Worm (Caenorhabditis elegans): Measurements from ENCODE around the gene grl-3.

The grl-3 gene

ce11 chrV:11449404-11449803 lies 38.1 kb downstream of the grl-3 start:
- TF ChIP-seq unc-62 (GFP tag; optimal IDR thresholded peaks at IDR 0.05) = no peak

DNA sequence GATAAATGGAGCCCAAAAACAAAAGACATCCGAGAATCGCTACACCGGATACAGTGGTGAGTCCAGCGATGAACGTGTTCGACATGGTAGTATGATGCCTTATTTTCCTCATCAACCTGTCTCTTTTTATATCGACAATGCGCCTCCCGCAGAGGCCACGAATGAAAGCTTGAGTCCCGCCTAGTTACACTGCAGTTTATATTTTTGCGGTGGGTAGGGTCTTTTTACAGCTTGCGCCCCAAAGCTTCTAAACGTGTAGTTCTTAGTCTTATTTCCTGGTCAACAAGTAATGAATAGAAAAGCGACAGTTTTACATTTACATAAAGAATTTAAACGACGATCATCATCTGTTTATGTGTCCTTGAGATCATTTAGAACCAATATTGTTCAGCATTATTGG lies 38.9 kb downstream of the grl-3 start, which contains the start of gene col-156:
TSS of gene col-156 (minus strand) at position 101 of the 400 bp plus-strand sequence.
- no peak for TF ChIP-seq unc-62 (GFP tag; optimal IDR thresholded peaks at IDR 0.05)

DNA sequence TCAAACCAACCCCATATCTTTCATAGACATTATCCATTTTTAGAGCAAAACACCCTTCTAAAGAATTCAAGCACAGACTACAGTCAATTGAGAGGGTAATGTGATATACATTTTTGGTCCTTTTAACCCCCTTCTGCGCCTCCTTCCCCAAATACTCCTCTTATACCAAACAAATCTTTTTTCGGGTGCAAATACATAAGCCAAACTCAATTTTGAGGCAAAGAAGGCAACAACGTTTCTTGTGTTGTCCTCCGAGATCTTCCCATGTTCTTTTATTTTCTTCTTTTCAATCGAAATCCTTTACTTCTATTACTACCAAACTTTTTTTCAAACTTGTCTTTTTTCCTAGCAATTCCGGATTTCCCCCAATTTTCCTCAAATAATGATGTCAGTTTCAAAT lies 43.6 kb downstream of the grl-3 start:
- TF ChIP-seq unc-62 (GFP tag; optimal IDR thresholded peaks at IDR 0.05) = no peak

DNA sequence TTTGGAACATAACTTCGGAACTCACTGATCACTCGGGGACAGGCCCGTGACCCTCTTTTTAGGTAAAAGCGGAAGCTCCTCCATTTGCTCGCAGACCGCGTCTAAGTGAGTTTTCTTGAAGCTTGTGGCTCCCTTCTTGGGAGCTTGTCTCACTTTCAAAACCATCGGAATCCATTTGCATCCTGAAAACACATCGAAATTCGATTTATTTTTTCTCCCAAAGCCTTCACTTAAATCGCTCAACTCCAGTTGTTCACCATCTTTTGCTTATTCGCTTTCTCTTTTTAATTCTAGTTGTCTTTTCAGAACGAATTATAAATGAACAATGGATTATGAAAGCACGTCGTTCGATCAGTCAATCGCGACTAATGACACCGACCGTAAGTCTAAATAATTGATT lies 47.9 kb downstream of the grl-3 start, which contains the start of gene T11F9.1:
TSS of gene T11F9.1 (plus strand) at position 301 of the 400 bp plus-strand sequence.
- no peak for TF ChIP-seq unc-62 (GFP tag; optimal IDR thresholded peaks at IDR 0.05)
